Worm (Caenorhabditis elegans): Measurements from ENCODE around the gene rfp-1.

rfp-1 gene

ce11 chrIII:8354644-8355461 is 3.6 kb upstream of the rfp-1 start, which contains the start of gene unc-116 (continued):
- no peak for TF ChIP-seq ceh-6 (GFP tag; optimal IDR thresholded peaks at IDR 0.05)

ce11 chrIII:8355462-8355815 is 3.0 kb upstream of the rfp-1 start:
- no peak for TF ChIP-seq K02D7.2 (tag; optimal IDR thresholded peaks at IDR 0.05)
- TF ChIP-seq ets-4 (tag; optimal IDR thresholded peaks at IDR 0.05) = no peak

ce11 chrIII:8356407-8356881 is 2.0 kb upstream of the rfp-1 start:
- no peak for TF ChIP-seq dmd-4 (tag; optimal IDR thresholded peaks at IDR 0.05; ENCODE audit: borderline replicate concordance)
- TF ChIP-seq tbx-7 (tag; optimal IDR thresholded peaks at IDR 0.05) = peak; percentile 37
- TF ChIP-seq ceh-2 (tag; optimal IDR thresholded peaks at IDR 0.05) = peak; percentile 39
- peak; percentile 85 for TF ChIP-seq ceh-31 (tag; optimal IDR thresholded peaks at IDR 0.05)
- TF ChIP-seq sdc-2 (tag; optimal IDR thresholded peaks at IDR 0.05) = peak; percentile 7
- TF ChIP-seq nfya-1 (tag; optimal IDR thresholded peaks at IDR 0.05) = peak; percentile 87
- TF ChIP-seq pros-1 (tag; optimal IDR thresholded peaks at IDR 0.05) = peak; percentile 40
- TF ChIP-seq eyg-1 (tag; optimal IDR thresholded peaks at IDR 0.05) = peak; percentile 55
- TF ChIP-seq ref-2 (tag; optimal IDR thresholded peaks at IDR 0.05) = peak; percentile 26
- TF ChIP-seq unc-42 (tag; optimal IDR thresholded peaks at IDR 0.05) = peak; percentile 55
- peak; percentile 70 for TF ChIP-seq ceh-34 (tag; optimal IDR thresholded peaks at IDR 0.05)
- peak; percentile 25 for TF ChIP-seq hlh-6 (tag; optimal IDR thresholded peaks at IDR 0.05)
- peak; percentile 14 for TF ChIP-seq elt-2 (tag; optimal IDR thresholded peaks at IDR 0.05)
- TF ChIP-seq pat-9 (tag; optimal IDR thresholded peaks at IDR 0.05) = no peak
- peak; percentile 10 for TF ChIP-seq hlh-30 (tag; optimal IDR thresholded peaks at IDR 0.05; ENCODE audit: insufficient read depth)
- peak; percentile 12 for TF ChIP-seq che-1 (tag; optimal IDR thresholded peaks at IDR 0.05)
- TF ChIP-seq ceh-22 (tag; optimal IDR thresholded peaks at IDR 0.05) = no peak
- TF ChIP-seq unc-55 (GFP tag; optimal IDR thresholded peaks at IDR 0.05) = peak; percentile 14
- peak; percentile 81 for TF ChIP-seq ceh-18 (tag; optimal IDR thresholded peaks at IDR 0.05)
- TF ChIP-seq lin-11 (tag; optimal IDR thresholded peaks at IDR 0.05) = peak; percentile 8
- TF ChIP-seq tbx-2 (tag; optimal IDR thresholded peaks at IDR 0.05) = peak; percentile 60
- no peak for TF ChIP-seq ceh-45 (GFP tag; IDR thresholded peaks at IDR 0.05)
- peak; percentile 37 for TF ChIP-seq ceh-14 (tag; optimal IDR thresholded peaks at IDR 0.05)
- peak; percentile 56 for TF ChIP-seq syd-9 (tag; optimal IDR thresholded peaks at IDR 0.05)
- no peak for TF ChIP-seq unc-3 (GFP tag; conservative IDR thresholded peaks at IDR 0.05)
- TF ChIP-seq unc-3 (tag; optimal IDR thresholded peaks at IDR 0.05) = no peak
- no peak for TF ChIP-seq K02D7.2 (tag; optimal IDR thresholded peaks at IDR 0.05)

- TF ChIP-seq dmd-4 (tag; optimal IDR thresholded peaks at IDR 0.05; ENCODE audit: borderline replicate concordance) = no peak
- no peak for TF ChIP-seq nhr-232 (tag; optimal IDR thresholded peaks at IDR 0.05)
- no peak for TF ChIP-seq F13H6.1 (tag; optimal IDR thresholded peaks at IDR 0.05)
- TF ChIP-seq lim-6 (tag; optimal IDR thresholded peaks at IDR 0.05) = no peak
- no peak for TF ChIP-seq hlh-8 (tag; optimal IDR thresholded peaks at IDR 0.05)
- TF ChIP-seq eyg-1 (tag; optimal IDR thresholded peaks at IDR 0.05) = no peak
- TF ChIP-seq hlh-13 (GFP tag; optimal IDR thresholded peaks at IDR 0.05) = no peak
- TF ChIP-seq ref-2 (tag; optimal IDR thresholded peaks at IDR 0.05) = no peak
- no peak for TF ChIP-seq sox-4 (tag; optimal IDR thresholded peaks at IDR 0.05)
- TF ChIP-seq che-1 (tag; optimal IDR thresholded peaks at IDR 0.05) = no peak
- TF ChIP-seq ceh-2 (tag; optimal IDR thresholded peaks at IDR 0.05) = no peak
- TF ChIP-seq tbx-2 (tag; optimal IDR thresholded peaks at IDR 0.05) = no peak
- no peak for TF ChIP-seq pha-4 (tag; optimal IDR thresholded peaks at IDR 0.05)
Observed at ce11 chrIII:8363253-8364061, 5.0 kb downstream of the rfp-1 start, which contains the start of gene R05D3.3. Gene R05D3.3, plus strand, starts transcription at chrIII:8364011.
